Fruit fly (Drosophila melanogaster) whole organism, prepupa: ENCODE data around the gene Lmpt.

Source experiments
- Hr4 ChIP-seq: fragments of 200-800 bp; sonication (Bioruptor generic); optimal IDR thresholded peaks from 3 replicates; lab custom pipeline; 2016; ENCODE audit warnings: missing biosample characterization, missing genetic modification characterization
- Lpt ChIP-seq: fragments of 200-800 bp; sonication (Bioruptor generic); optimal IDR thresholded peaks from 3 replicates; lab custom pipeline; 2016; ENCODE audit warnings: missing biosample characterization, missing genetic modification characterization
- lz ChIP-seq: fragments of 200-800 bp; sonication (Bioruptor generic); optimal IDR thresholded peaks from 3 replicates; lab custom pipeline; 2016; ENCODE audit warnings: missing biosample characterization, missing genetic modification characterization
- salr ChIP-seq, 2 experiments: fragments of 200-800 bp; sonication (Bioruptor generic); optimal IDR thresholded peaks; 3 replicates each; lab custom pipeline; 2016 to 2018; ENCODE audit warnings: missing biosample characterization in 2 of 2, missing genetic modification characterization in 2 of 2, mild to moderate bottlenecking in 1 of 2

dm6 chr3L:16886179-16886930, 21.3 kb downstream of the Lmpt start:
- TF ChIP-seq lz (GFP tag; lab: Kevin White, UChicago) (no peak), salr (GFP tag; optimal IDR thresholded peaks at IDR 0.05; lab: Kevin White, UChicago) (no peak), Lpt (no peak), Hr4 (no peak)
